Fruit fly (Drosophila melanogaster): ENCODE data around the gene crb.

dm6 chr3R:24319632-24320341, 24.9 kb downstream of the crb start:
- TF ChIP-seq Mnt (GFP tag; optimal IDR thresholded peaks at IDR 0.05): peak; percentile 70
- TF ChIP-seq ovo (GFP tag; optimal IDR thresholded peaks at IDR 0.05): no peak
- no peak for TF ChIP-seq CG11617 (GFP tag; optimal IDR thresholded peaks at IDR 0.05)
- peak; percentile 97 for TF ChIP-seq kay (GFP tag; ENCODE audit: borderline replicate concordance)
- no peak for TF ChIP-seq CG14711 (tag; optimal IDR thresholded peaks at IDR 0.05)
- TF ChIP-seq Clk (GFP tag; optimal IDR thresholded peaks at IDR 0.05): no peak
- TF ChIP-seq pad (GFP tag; optimal IDR thresholded peaks at IDR 0.05): no peak
- no peak for TF ChIP-seq CG1620 (GFP tag; optimal IDR thresholded peaks at IDR 0.05)
- no peak for TF ChIP-seq toe (GFP tag; optimal IDR thresholded peaks at IDR 0.05)
- no peak for TF ChIP-seq cic (GFP tag; optimal IDR thresholded peaks at IDR 0.05)
- no peak for TF ChIP-seq CG7045 (GFP tag; optimal IDR thresholded peaks at IDR 0.05)
- TF ChIP-seq CG12768 (GFP tag; optimal IDR thresholded peaks at IDR 0.05): peak; percentile 39
- TF ChIP-seq CG7101 (tag; optimal IDR thresholded peaks at IDR 0.05): no peak
- TF ChIP-seq Crg-1 (GFP tag; optimal IDR thresholded peaks at IDR 0.05): no peak

Data from whole organism, adult.